Fruit fly (Drosophila melanogaster): ENCODE data around the gene CG32262.

- TF ChIP-seq CG30431 (GFP tag; optimal IDR thresholded peaks at IDR 0.05) (no peak), CG10147 (GFP tag; optimal IDR thresholded peaks at IDR 0.05) (no peak), sim (GFP tag; IDR thresholded peaks at IDR 0.05) (no peak), CG10267 (tag; optimal IDR thresholded peaks at IDR 0.05) (no peak), CG17186 (GFP tag; optimal IDR thresholded peaks at IDR 0.05) (no peak), D19A (tag; optimal IDR thresholded peaks at IDR 0.05) (no peak), kay (GFP tag; optimal IDR thresholded peaks at IDR 0.05) (no peak), hth (optimal IDR thresholded peaks at IDR 0.05) (no peak)
Observed at dm6 chr3L:3778463-3778862, 31.5 kb downstream of the CG32262 start.
